Worm (Caenorhabditis elegans): Measurements from ENCODE around the gene C03C10.5.

- TF ChIP-seq nhr-237 (tag; optimal IDR thresholded peaks at IDR 0.05) (no peak), daf-12 (tag; optimal IDR thresholded peaks at IDR 0.05) (no peak), fkh-10 (GFP tag; optimal IDR thresholded peaks at IDR 0.05) (no peak), unc-39 (tag; optimal IDR thresholded peaks at IDR 0.05) (no peak), mdl-1 (tag; optimal IDR thresholded peaks at IDR 0.05) (no peak), jun-1 (tag; optimal IDR thresholded peaks at IDR 0.05) (no peak)
Observed at ce11 chrIII:4098751-4099150, 6.8 kb upstream of the C03C10.5 start.

Measured in whole organism, L3 larva.